Worm (Caenorhabditis elegans) whole organism, mixed stage, embryonic: ENCODE data around the gene tiar-2.
A peak's percentile ranks its signal among the peaks of the same experiment; 100 is the strongest.

ENCODE experiments used
- ceh-83 ChIP-seq: fragments of 200-800 bp; sonication (Bioruptor generic); optimal IDR thresholded peaks from 2 replicates; lab custom pipeline; 2018; ENCODE audit warnings: mild to moderate bottlenecking, missing genetic modification characterization, missing compliant biosample characterization
- lsy-2 ChIP-seq: fragments of 150-350 bp; optimal IDR thresholded peaks from 2 replicates; lab custom pipeline; 2014; ENCODE audit warnings: missing biosample characterization, missing genetic modification characterization
- nhr-2 ChIP-seq: fragments of 150-350 bp; optimal IDR thresholded peaks from 2 replicates; lab custom pipeline; 2014; ENCODE audit warnings: missing biosample characterization, missing genetic modification characterization
- nhr-237 ChIP-seq: fragments of 150-350 bp; optimal IDR thresholded peaks from 2 replicates; lab custom pipeline; 2014; ENCODE audit warnings: missing biosample characterization, missing genetic modification characterization
- unc-39 ChIP-seq: fragments of 150-350 bp; optimal IDR thresholded peaks from 2 replicates; lab custom pipeline; 2014; ENCODE audit warnings: missing biosample characterization, missing genetic modification characterization

DNA sequence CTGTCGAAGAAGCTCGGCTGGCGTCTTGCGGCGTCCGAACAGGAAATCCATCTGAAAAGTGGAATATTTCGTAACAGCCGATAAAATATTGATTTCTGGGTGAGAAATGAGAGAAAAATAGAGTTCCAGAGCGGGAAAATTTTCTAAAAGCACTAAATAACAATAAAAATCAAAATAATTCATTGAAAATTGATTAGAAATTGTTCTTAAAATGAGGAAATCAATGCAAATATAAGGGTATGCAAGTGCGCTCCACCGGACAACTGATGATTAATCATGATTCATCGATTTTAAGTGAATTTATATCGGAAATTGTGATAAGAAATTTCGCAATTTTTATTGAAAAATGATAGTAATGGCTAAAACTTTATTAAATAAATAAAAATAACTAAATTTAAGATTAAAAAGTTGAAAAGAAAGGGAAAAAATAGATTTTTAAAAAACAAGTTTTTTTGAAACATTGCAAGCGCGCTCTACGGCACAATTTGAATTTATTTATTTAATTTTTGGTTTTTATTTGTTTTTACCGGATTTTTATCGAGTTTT lies at the start of gene tiar-2, which contains the start of gene vps-2:
- TF ChIP-seq lsy-2 (peak; percentile 48), nhr-2 (tag; lab: Kevin White, UChicago) (no peak), nhr-237 (tag; lab: Kevin White, UChicago) (peak; percentile 55), ceh-83 (GFP tag; lab: Kevin White, UChicago) (no peak), unc-39 (tag; lab: Kevin White, UChicago) (no peak)
